Fruit fly (Drosophila melanogaster) whole organism, prepupa: ENCODE measurements around the gene Orct2.

ENCODE experiments used
- Eip78C ChIP-seq: fragments of 200-800 bp; sonication (Bioruptor generic); peaks from one replicate; lab custom pipeline; 2016; ENCODE audit warnings: missing biosample characterization, missing genetic modification characterization
- cyc ChIP-seq: fragments of 200-800 bp; sonication (Bioruptor generic); optimal IDR thresholded peaks from 3 replicates; lab custom pipeline; 2016; ENCODE audit warnings: missing biosample characterization, missing genetic modification characterization

DNA sequence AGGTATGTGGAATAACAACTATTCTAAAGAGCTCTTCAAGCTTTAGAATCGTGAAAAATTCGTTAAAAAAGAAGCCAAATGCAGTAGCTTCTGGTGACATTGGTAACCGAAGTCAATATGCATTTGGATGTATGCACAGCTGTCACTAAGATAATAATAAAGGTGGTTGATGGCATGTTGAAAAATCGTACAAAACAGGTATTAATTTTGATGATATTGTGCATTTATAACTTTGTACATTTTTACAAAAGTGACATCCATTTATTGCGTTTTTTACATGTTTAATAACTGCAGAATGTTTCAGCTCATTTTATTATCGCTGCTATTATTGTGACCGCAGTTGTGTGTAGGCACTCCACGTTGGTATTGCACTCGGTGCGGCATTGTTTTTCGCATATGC is 28.7 kb downstream of the Orct2 start:
- peak; percentile 41 for TF ChIP-seq cyc (GFP tag; lab: Kevin White, UChicago)
- TF ChIP-seq Eip78C (GFP tag; lab: Kevin White, UChicago): peak; percentile 84
